Worm (Caenorhabditis elegans) whole organism, L3 larva: ENCODE data around the gene C17H12.6.

ENCODE experiments used
- aly-2 ChIP-seq: fragments of 150-350 bp; optimal IDR thresholded peaks from 2 replicates; lab custom pipeline; 2014; ENCODE audit warnings: missing biosample characterization, missing genetic modification characterization
- ceh-82 ChIP-seq: fragments of 150-350 bp; optimal IDR thresholded peaks from 2 replicates; lab custom pipeline; 2014; ENCODE audit warnings: missing biosample characterization, missing genetic modification characterization
- fos-1 ChIP-seq: fragments of 150-350 bp; optimal IDR thresholded peaks from 2 replicates; lab custom pipeline; 2014; ENCODE audit warnings: missing biosample characterization, missing genetic modification characterization
- lin-39 ChIP-seq: fragments of 150-350 bp; optimal IDR thresholded peaks from 2 replicates; lab custom pipeline; 2018; ENCODE audit warnings: missing biosample characterization, missing genetic modification reagents, missing genetic modification characterization
- nhr-12 ChIP-seq: fragments of 150-350 bp; optimal IDR thresholded peaks from 2 replicates; lab custom pipeline; 2014; ENCODE audit warnings: missing biosample characterization, missing genetic modification characterization
- nhr-237 ChIP-seq: fragments of 150-350 bp; optimal IDR thresholded peaks from 2 replicates; lab custom pipeline; 2014; ENCODE audit warnings: missing biosample characterization, missing genetic modification characterization
- nhr-77 ChIP-seq: fragments of 150-350 bp; optimal IDR thresholded peaks from 2 replicates; lab custom pipeline; 2014; ENCODE audit warnings: missing biosample characterization, missing genetic modification characterization
- snpc-4 ChIP-seq: fragments of 150-350 bp; optimal IDR thresholded peaks from 2 replicates; lab custom pipeline; 2014; ENCODE audit warnings: missing biosample characterization, missing genetic modification characterization
- unc-39 ChIP-seq: sonication (generic microtip); optimal IDR thresholded peaks from 4 replicates; lab custom pipeline; 2017; ENCODE audit warnings: missing biosample characterization, missing genetic modification characterization
- unc-62 ChIP-seq: fragments of 150-350 bp; sonication (generic microtip); optimal IDR thresholded peaks from 4 replicates; lab custom pipeline; 2014; ENCODE audit warnings: missing biosample characterization, missing genetic modification reagents, missing genetic modification characterization
- ztf-11 ChIP-seq: fragments of 150-350 bp; optimal IDR thresholded peaks from 2 replicates; lab custom pipeline; 2014; ENCODE audit warnings: missing biosample characterization, missing genetic modification characterization

DNA sequence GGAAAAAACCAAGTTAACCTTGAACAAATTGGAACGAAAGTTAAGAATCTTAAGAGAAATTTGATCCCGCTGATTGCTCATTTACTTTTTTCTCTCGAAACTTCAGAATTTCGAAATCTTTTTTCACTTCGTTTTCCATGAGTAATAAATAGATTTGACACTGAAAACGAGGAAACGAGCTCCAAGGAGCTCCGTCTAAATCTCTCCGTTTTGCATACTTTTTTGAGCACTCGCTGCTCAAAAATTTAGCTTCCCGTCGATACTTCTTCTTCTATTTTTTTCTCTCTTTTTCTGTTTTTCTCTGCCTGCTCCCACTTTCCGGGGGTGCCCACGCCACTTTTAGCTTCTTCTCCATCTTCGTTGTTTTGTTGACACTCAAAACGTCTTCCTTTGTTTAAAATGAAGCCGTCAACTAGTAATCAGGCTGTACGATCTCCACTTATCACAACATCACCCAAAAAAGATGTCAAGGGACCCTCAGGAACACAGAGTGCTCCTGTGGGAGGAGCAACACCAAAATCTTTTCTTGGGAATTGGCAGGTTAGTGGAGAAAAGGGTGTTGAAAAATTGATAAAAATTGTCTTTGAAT, 15.7 kb downstream of the C17H12.6 start, which contains the start of gene C17H12.10:
- TF ChIP-seq nhr-237 (tag; lab: Kevin White, UChicago) (no peak), fos-1 (tag; lab: Kevin White, UChicago) (no peak), aly-2 (no peak), unc-62 (GFP tag; lab: Kevin White, UChicago) (no peak), nhr-12 (tag; lab: Kevin White, UChicago) (no peak), ztf-11 (tag; lab: Kevin White, UChicago) (no peak), lin-39 (tag; lab: Kevin White, UChicago) (peak; percentile 67), unc-39 (tag; lab: Kevin White, UChicago) (no peak), nhr-77 (tag; lab: Kevin White, UChicago) (no peak), snpc-4 (tag; lab: Kevin White, UChicago) (no peak), ceh-82 (tag; lab: Kevin White, UChicago) (no peak)
